Worm (Caenorhabditis elegans): ENCODE data around the gene Y57G11C.1147.
"Not testable (repeated sequence)": the region's sequence is repeated elsewhere in the genome, so short reads cannot be mapped to it uniquely, and the experiment has no call there.

The Y57G11C.1147 gene

ce11 chrIV:14774454-14774853 is 22.9 kb downstream of the Y57G11C.1147 start, which contains the start of gene Y57G11C.51:
Gene Y57G11C.51 (minus strand): TSS chrIV:14774554.
- TF ChIP-seq snpc-4 (GFP tag; optimal IDR thresholded peaks at IDR 0.05), result not testable (repeated sequence)
- TF ChIP-seq snpc-4 (tag; optimal IDR thresholded peaks at IDR 0.05), result peak in 1 of 4 experiments; percentile 40

ce11 chrIV:14773280-14774071 is 23.8 kb downstream of the Y57G11C.1147 start, which contains the start of gene Y57G11C.36:
Gene Y57G11C.36 (minus strand): TSS chrIV:14773781.
- no peak for TF ChIP-seq ztf-3 (GFP tag; optimal IDR thresholded peaks at IDR 0.05)
- peak; percentile 72 for TF ChIP-seq attf-6 (GFP tag; IDR thresholded peaks at IDR 0.05)
- TF ChIP-seq unc-62 (GFP tag; optimal IDR thresholded peaks at IDR 0.05), result no peak
- TF ChIP-seq lin-26 (GFP tag; IDR thresholded peaks at IDR 0.05), result no peak
- TF ChIP-seq madf-6 (GFP tag; IDR thresholded peaks at IDR 0.05), result no peak
- TF ChIP-seq xnd-1 (tag; optimal IDR thresholded peaks at IDR 0.05), result no peak
- no peak for TF ChIP-seq ceh-40 (GFP tag; IDR thresholded peaks at IDR 0.05)
- TF ChIP-seq zfh-2 (GFP tag; conservative IDR thresholded peaks at IDR 0.05), result peak; percentile 67
- TF ChIP-seq hlh-26 (GFP tag; conservative IDR thresholded peaks at IDR 0.05), result no peak
- no peak for TF ChIP-seq F22D6.2 (tag; optimal IDR thresholded peaks at IDR 0.05)
- no peak for TF ChIP-seq F37B4.10 (GFP tag; IDR thresholded peaks at IDR 0.05)
- TF ChIP-seq B0336.3 (GFP tag; IDR thresholded peaks at IDR 0.05), result no peak
- no peak for TF ChIP-seq nhr-27 (tag; optimal IDR thresholded peaks at IDR 0.05)
- no peak for TF ChIP-seq ekl-4 (GFP tag; IDR thresholded peaks at IDR 0.05)
- TF ChIP-seq bed-2 (GFP tag; IDR thresholded peaks at IDR 0.05), result no peak
- TF ChIP-seq sea-2 (GFP tag; IDR thresholded peaks at IDR 0.05), result no peak
- no peak for TF ChIP-seq B0035.1 (tag; optimal IDR thresholded peaks at IDR 0.05)
- TF ChIP-seq egrh-3 (GFP tag; IDR thresholded peaks at IDR 0.05), result peak; percentile 45; the same call in 1 of the 2 replicates
- no peak for TF ChIP-seq ets-4 (GFP tag; optimal IDR thresholded peaks at IDR 0.05)
- no peak for TF ChIP-seq Y95B8A.8 (GFP tag; IDR thresholded peaks at IDR 0.05)
- TF ChIP-seq cebp-1 (GFP tag; IDR thresholded peaks at IDR 0.05), result no peak
- peak; percentile 50 for TF ChIP-seq cebp-1 (tag; optimal IDR thresholded peaks at IDR 0.05)
- TF ChIP-seq mes-4 (tag; optimal IDR thresholded peaks at IDR 0.05), result no peak
- TF ChIP-seq B0019.2 (GFP tag; conservative IDR thresholded peaks at IDR 0.05), result no peak
- no peak for TF ChIP-seq ztf-25 (GFP tag; IDR thresholded peaks at IDR 0.05)
- TF ChIP-seq unc-130 (GFP tag; optimal IDR thresholded peaks at IDR 0.05), result no peak
- TF ChIP-seq Y67H2A.10 (GFP tag; conservative IDR thresholded peaks at IDR 0.05), result no peak
- no peak for TF ChIP-seq mel-28 (tag; optimal IDR thresholded peaks at IDR 0.05; ENCODE audit: borderline replicate concordance)
- TF ChIP-seq rpc-1 (optimal IDR thresholded peaks at IDR 0.05), result no peak
- no peak for TF ChIP-seq rpc-1 (tag; optimal IDR thresholded peaks at IDR 0.05)
- TF ChIP-seq Y79H2A.3 (GFP tag; conservative IDR thresholded peaks at IDR 0.05), result no peak
- TF ChIP-seq snpc-1.1 (tag; optimal IDR thresholded peaks at IDR 0.05; ENCODE audit: insufficient read depth), result peak; percentile 19
- no peak for TF ChIP-seq mcd-1 (GFP tag; IDR thresholded peaks at IDR 0.05)
- no peak for TF ChIP-seq egl-18 (GFP tag; IDR thresholded peaks at IDR 0.05)
- no peak for TF ChIP-seq K12H6.12 (tag; optimal IDR thresholded peaks at IDR 0.05)
- TF ChIP-seq hlh-12 (tag; optimal IDR thresholded peaks at IDR 0.05), result no peak
- no peak for TF ChIP-seq nhr-120 (GFP tag; IDR thresholded peaks at IDR 0.05)
- TF ChIP-seq snpc-4 (GFP tag; optimal IDR thresholded peaks at IDR 0.05), result no peak
- TF ChIP-seq snpc-4 (tag; optimal IDR thresholded peaks at IDR 0.05), result peak in 1 of 4 experiments; percentile 83
- TF ChIP-seq Y53F4B.3 (GFP tag; IDR thresholded peaks at IDR 0.05), result no peak
- peak; percentile 17 for TF ChIP-seq snpc-3.4 (tag; optimal IDR thresholded peaks at IDR 0.05)

All from whole organism, young adult.